Fruit fly (Drosophila melanogaster) whole organism, embryonic: ENCODE data around the gene HHEX.

Experiments used
- Ada2b ChIP-seq: fragments of 200-800 bp; sonication (Bioruptor generic); IDR thresholded peaks from 2 replicates; pipeline ENCODE4 v1.3.6; 2022; ENCODE audit warnings: missing biosample characterization, missing genetic modification characterization
- CG11093 ChIP-seq: fragments of 200-800 bp; sonication (Bioruptor generic); IDR thresholded peaks from 3 replicates; pipeline ENCODE4 v1.3.6; 2022; ENCODE audit warnings: missing biosample characterization, missing genetic modification characterization
- CG4424 ChIP-seq: fragments of 200-800 bp; sonication (Bioruptor generic); optimal IDR thresholded peaks from 3 replicates; lab custom pipeline; 2016; ENCODE audit warnings: missing biosample characterization, missing genetic modification characterization
- Deaf1 ChIP-seq: fragments of 200-800 bp; optimal IDR thresholded peaks from 3 replicates; lab custom pipeline; 2019; ENCODE audit warnings: missing biosample characterization, mild to moderate bottlenecking, missing genetic modification characterization, moderate library complexity
- bigmax ChIP-seq: fragments of 200-800 bp; sonication (Bioruptor generic); optimal IDR thresholded peaks from 2 replicates; lab custom pipeline; 2018; ENCODE audit warnings: missing biosample characterization, mild to moderate bottlenecking, missing genetic modification characterization
- kah ChIP-seq: fragments of 200-800 bp; sonication (Bioruptor generic); optimal IDR thresholded peaks from 2 replicates; lab custom pipeline; 2018; ENCODE audit warnings: missing biosample characterization, mild to moderate bottlenecking, missing genetic modification characterization
- lola ChIP-seq, 3 experiments: fragments of >200 bp in 2 of 3; fragments of 200-800 bp in 1 of 3; sonication (Bioruptor generic) in 1 of 3; optimal IDR thresholded peaks; 2 replicates each; lab custom pipeline; 2017 to 2019; ENCODE audit warnings: missing biosample characterization in 3 of 3, missing genetic modification characterization in 3 of 3, mild to moderate bottlenecking in 1 of 3, moderate library complexity in 1 of 3
- prd ChIP-seq, 3 experiments: fragments of >200 bp in 2 of 3; fragments of 200-800 bp in 1 of 3; sonication (Bioruptor generic) in 1 of 3; optimal IDR thresholded peaks in 2 of 3; IDR thresholded peaks in 1 of 3; 2 replicates in 2 of 3; 3 replicates in 1 of 3; pipeline versions ENCODE4 v1.3.6 to Lab custom; 2017 to 2022; ENCODE audit warnings: missing biosample characterization in 1 of 3, missing genetic modification characterization in 1 of 3
- run ChIP-seq: fragments of 200-800 bp; sonication (Bioruptor generic); optimal IDR thresholded peaks from 3 replicates; lab custom pipeline; 2018; ENCODE audit warnings: missing biosample characterization, mild to moderate bottlenecking, missing genetic modification characterization
- tin ChIP-seq: fragments of 200-800 bp; sonication (Bioruptor generic); optimal IDR thresholded peaks from 3 replicates; lab custom pipeline; 2016; ENCODE audit warnings: missing biosample characterization, missing genetic modification characterization
- vvl ChIP-seq: fragments of 200-800 bp; sonication (Bioruptor generic); IDR thresholded peaks from 2 replicates; pipeline ENCODE4 v1.3.6; 2022; ENCODE audit warnings: missing biosample characterization, missing genetic modification characterization

DNA sequence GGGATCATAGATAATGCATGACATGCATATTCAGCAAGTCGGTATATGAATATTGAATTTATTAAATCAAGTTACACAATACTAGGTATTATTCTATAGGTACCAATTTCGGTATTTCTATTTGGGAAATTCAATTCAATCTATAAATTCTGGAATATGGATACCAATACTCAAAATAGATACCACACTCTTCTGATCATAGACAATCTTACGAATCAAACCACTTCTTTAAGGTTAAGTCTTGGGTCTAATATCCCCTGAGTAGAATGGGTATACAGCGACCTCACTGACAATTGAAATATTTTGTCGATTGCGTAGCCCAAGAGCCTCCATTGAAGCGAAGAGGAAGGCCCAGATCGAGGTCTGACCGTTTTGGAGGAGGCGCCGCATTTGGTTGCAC, 12.1 kb upstream of the HHEX start:
- no peak for TF ChIP-seq run (tag; lab: Kevin White, UChicago)
- no peak for TF ChIP-seq Ada2b (GFP tag; lab: Robert Waterston, UW)
- no peak for TF ChIP-seq Deaf1
- TF ChIP-seq vvl (GFP tag; lab: Robert Waterston, UW), result no peak
- no peak for TF ChIP-seq CG4424 (GFP tag; lab: Kevin White, UChicago)
- no peak for TF ChIP-seq CG11093
- no peak for TF ChIP-seq prd (optimal IDR thresholded peaks at IDR 0.05; lab: Kevin White, UChicago)
- TF ChIP-seq prd (GFP tag; IDR thresholded peaks at IDR 0.05; lab: Robert Waterston, UW), result no peak
- TF ChIP-seq bigmax (GFP tag; lab: Kevin White, UChicago), result no peak
- no peak for TF ChIP-seq kah (GFP tag; lab: Kevin White, UChicago)
- TF ChIP-seq lola (GFP tag; optimal IDR thresholded peaks at IDR 0.05; lab: Kevin White, UChicago), result no peak
- no peak for TF ChIP-seq tin (GFP tag; lab: Kevin White, UChicago)
